Fruit fly (Drosophila melanogaster) whole organism, adult: ENCODE measurements around the gene Adk1.

Source experiments
- CG11617 ChIP-seq: fragments of 200-800 bp; sonication (Bioruptor generic); optimal IDR thresholded peaks from 2 replicates; lab custom pipeline; 2017; ENCODE audit warnings: mild to moderate bottlenecking, missing biosample characterization, missing genetic modification reagents, missing genetic modification characterization
- CG12768 ChIP-seq: fragments of 200-800 bp; sonication (Bioruptor generic); optimal IDR thresholded peaks from 2 replicates; lab custom pipeline; 2017; ENCODE audit warnings: missing biosample characterization, missing genetic modification characterization, mild to moderate bottlenecking, moderate library complexity, missing genetic modification reagents
- CG14711 ChIP-seq: fragments of 200-800 bp; sonication (Bioruptor generic); optimal IDR thresholded peaks from 2 replicates; lab custom pipeline; 2018; ENCODE audit warnings: missing biosample characterization, mild to moderate bottlenecking, missing genetic modification characterization, moderate library complexity
- CG1620 ChIP-seq: fragments of 200-800 bp; sonication (Bioruptor generic); optimal IDR thresholded peaks from 2 replicates; lab custom pipeline; 2016; ENCODE audit warnings: missing biosample characterization, missing genetic modification characterization
- CG33017 ChIP-seq: fragments of 200-800 bp; sonication (Bioruptor generic); optimal IDR thresholded peaks from 2 replicates; lab custom pipeline; 2018; ENCODE audit warnings: missing biosample characterization, mild to moderate bottlenecking, missing genetic modification characterization, moderate library complexity
- CG5204 ChIP-seq: fragments of 200-800 bp; sonication (Bioruptor generic); optimal IDR thresholded peaks from 2 replicates; lab custom pipeline; 2016; ENCODE audit warnings: missing biosample characterization, missing genetic modification characterization
- CG7045 ChIP-seq: fragments of 200-800 bp; sonication (Bioruptor generic); optimal IDR thresholded peaks from 2 replicates; lab custom pipeline; 2017; ENCODE audit warnings: missing biosample characterization, mild to moderate bottlenecking, missing genetic modification characterization
- CG7101 ChIP-seq: fragments of 200-800 bp; sonication (Bioruptor generic); optimal IDR thresholded peaks from 2 replicates; lab custom pipeline; 2018; ENCODE audit warnings: missing biosample characterization, mild to moderate bottlenecking, missing genetic modification characterization, moderate library complexity
- Clk ChIP-seq: fragments of 200-800 bp; sonication (Bioruptor generic); optimal IDR thresholded peaks from 2 replicates; lab custom pipeline; 2017; ENCODE audit warnings: missing biosample characterization, missing genetic modification characterization
- Crg-1 ChIP-seq: fragments of 200-800 bp; sonication (Bioruptor generic); optimal IDR thresholded peaks from 2 replicates; lab custom pipeline; 2016; ENCODE audit warnings: missing biosample characterization, missing genetic modification characterization
- Hr96 ChIP-seq: fragments of 200-800 bp; sonication (Bioruptor generic); optimal IDR thresholded peaks from 2 replicates; lab custom pipeline; 2016; ENCODE audit warnings: missing biosample characterization, missing genetic modification characterization
- Mnt ChIP-seq: fragments of 200-800 bp; sonication (Bioruptor generic); optimal IDR thresholded peaks from 2 replicates; lab custom pipeline; 2016; ENCODE audit warnings: missing biosample characterization, mild to moderate bottlenecking, missing genetic modification characterization
- bab1 ChIP-seq: fragments of 200-800 bp; sonication (Bioruptor generic); optimal IDR thresholded peaks from 3 replicates; lab custom pipeline; 2019; ENCODE audit warnings: missing biosample characterization, mild to moderate bottlenecking, missing genetic modification characterization, moderate library complexity
- cic ChIP-seq: fragments of 200-800 bp; sonication (Bioruptor generic); optimal IDR thresholded peaks from 2 replicates; lab custom pipeline; 2017; ENCODE audit warnings: missing biosample characterization, mild to moderate bottlenecking, missing genetic modification characterization, moderate library complexity
- cnc ChIP-seq, 2 experiments: fragments of >200 bp; optimal IDR thresholded peaks; 2 replicates each; lab custom pipeline; 2017
- kay ChIP-seq: fragments of 200-800 bp; sonication (Bioruptor generic); peaks from one replicate; lab custom pipeline; 2016; ENCODE audit warnings: missing biosample characterization, missing genetic modification characterization, borderline replicate concordance
- ovo ChIP-seq: fragments of 200-800 bp; sonication (Bioruptor generic); optimal IDR thresholded peaks from 2 replicates; lab custom pipeline; 2016; ENCODE audit warnings: missing biosample characterization, missing genetic modification characterization
- pad ChIP-seq: fragments of 200-800 bp; sonication (Bioruptor generic); optimal IDR thresholded peaks from 3 replicates; lab custom pipeline; 2017; ENCODE audit warnings: missing biosample characterization, missing genetic modification characterization, mild to moderate bottlenecking, moderate library complexity, missing genetic modification reagents
- tj ChIP-seq: fragments of 200-800 bp; sonication (Bioruptor generic); optimal IDR thresholded peaks from 3 replicates; lab custom pipeline; 2017; ENCODE audit warnings: missing biosample characterization, mild to moderate bottlenecking, missing genetic modification characterization, moderate library complexity
- toe ChIP-seq: fragments of 200-800 bp; sonication (Bioruptor generic); optimal IDR thresholded peaks from 2 replicates; lab custom pipeline; 2016; ENCODE audit warnings: missing biosample characterization, missing genetic modification characterization

Adk1 gene

DNA sequence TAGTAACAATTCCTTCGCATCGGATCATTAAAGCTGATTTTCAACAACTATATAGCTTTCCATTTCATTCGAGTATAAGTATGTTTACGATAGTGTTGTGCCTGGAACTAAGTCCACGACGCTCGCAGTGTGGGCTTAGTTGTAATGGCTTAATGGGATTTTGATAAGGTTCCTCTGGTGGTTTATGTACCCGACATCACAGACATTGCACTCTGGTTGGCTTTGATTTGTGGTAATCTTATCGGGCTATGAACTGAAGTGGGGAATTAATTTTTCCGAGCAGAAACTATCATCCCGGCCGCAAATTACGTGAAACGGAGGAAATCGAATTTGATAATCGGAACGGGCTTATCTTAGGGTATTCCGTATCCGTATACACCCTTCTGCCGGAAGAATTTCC, 13.8 kb downstream of the Adk1 start:
- TF ChIP-seq cic (GFP tag; lab: Kevin White, UChicago), result no peak
- TF ChIP-seq bab1 (GFP tag; lab: Kevin White, UChicago), result no peak
- no peak for TF ChIP-seq CG14711
- TF ChIP-seq CG5204 (GFP tag; lab: Kevin White, UChicago), result no peak
- TF ChIP-seq Clk (GFP tag; lab: Kevin White, UChicago), result no peak
- TF ChIP-seq Hr96, result no peak
- TF ChIP-seq CG1620 (GFP tag; lab: Kevin White, UChicago), result no peak
- TF ChIP-seq Mnt (GFP tag; lab: Kevin White, UChicago), result no peak
- TF ChIP-seq cnc (optimal IDR thresholded peaks at IDR 0.05; lab: Kevin White, UChicago), result no peak
- TF ChIP-seq CG33017 (tag; lab: Kevin White, UChicago), result no peak
- TF ChIP-seq CG12768 (GFP tag; lab: Kevin White, UChicago), result no peak
- TF ChIP-seq Crg-1 (GFP tag; lab: Kevin White, UChicago), result no peak
- no peak for TF ChIP-seq CG11617 (GFP tag; lab: Kevin White, UChicago)

DNA sequence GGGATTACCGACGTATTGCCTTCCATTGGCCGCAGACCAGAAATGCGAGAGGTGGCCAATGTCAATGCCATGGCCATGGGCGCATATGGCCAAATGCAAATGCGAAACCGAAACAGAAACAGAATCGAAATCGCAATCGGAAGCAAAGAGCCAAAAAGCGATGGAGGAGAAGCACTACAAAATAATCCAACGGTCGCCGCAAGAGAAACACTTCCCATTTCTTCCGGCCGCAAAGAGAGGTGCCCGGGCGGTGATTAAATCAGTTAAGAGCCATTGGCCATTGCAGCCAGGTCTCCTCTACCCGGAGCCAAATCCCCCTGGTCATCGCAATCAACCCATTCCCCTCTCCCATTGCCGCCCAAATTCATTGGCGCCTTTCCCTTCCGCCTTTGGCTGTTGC, 16.5 kb downstream of the Adk1 start, which contains the start of gene CG14742:
Gene CG14742 (plus strand): TSS at position 301 of the 400 bp plus-strand sequence.
- TF ChIP-seq bab1 (GFP tag; lab: Kevin White, UChicago) (no peak), CG11617 (GFP tag; lab: Kevin White, UChicago) (peak; percentile 20)

DNA sequence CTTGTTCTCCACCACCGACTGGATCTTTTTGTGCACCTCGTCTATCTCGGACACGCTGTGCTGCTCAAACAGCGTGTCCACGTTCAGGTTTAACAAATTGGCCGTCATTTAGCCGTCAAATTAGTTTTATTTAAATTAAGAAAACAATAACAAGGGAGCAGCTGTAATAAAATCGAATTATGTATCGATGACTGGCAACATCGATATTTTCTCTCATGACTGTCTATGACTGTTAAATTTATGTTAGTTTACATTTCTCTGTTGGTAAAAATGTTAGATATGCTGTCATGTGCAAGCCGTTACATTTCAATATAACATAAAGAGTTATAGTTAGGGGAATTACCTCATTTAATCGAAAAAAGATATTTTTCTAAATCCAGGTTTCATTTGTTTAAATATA, 21.8 kb downstream of the Adk1 start, which contains the start of gene Cog1:
Gene Cog1 (minus strand): TSS at position 190 of the 400 bp plus-strand sequence.
- TF ChIP-seq kay, result peak; percentile 71
- no peak for TF ChIP-seq Crg-1 (GFP tag; lab: Kevin White, UChicago)
- no peak for TF ChIP-seq CG11617 (GFP tag; lab: Kevin White, UChicago)

DNA sequence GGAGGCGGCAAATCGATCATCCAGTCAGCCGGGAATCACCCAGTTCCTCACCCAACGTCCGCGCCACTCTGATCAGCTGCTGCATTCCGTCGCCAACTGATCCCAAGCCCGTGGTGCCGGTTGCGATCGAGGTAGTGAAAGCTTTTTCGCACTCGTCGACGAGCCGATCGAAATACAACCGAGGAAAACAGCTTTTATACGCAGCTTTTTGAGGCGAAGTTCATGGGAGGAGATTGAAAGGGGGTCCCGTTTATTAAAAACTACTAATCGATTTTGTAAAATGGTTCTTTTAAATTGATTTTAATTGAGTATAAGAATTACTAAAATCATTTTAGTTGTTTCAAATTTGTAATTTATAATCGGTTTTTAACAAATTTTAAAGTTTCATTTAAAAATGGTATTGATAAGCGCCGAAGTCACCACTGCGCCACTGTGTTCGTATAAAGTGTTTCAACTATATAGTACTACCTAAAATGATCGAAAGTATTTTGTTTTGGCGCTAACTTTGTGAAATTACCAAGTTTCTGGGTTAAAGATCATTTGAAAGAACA, 23.7 kb downstream of the Adk1 start, which contains the start of gene CG4860:
Gene CG4860 (minus strand): TSS at position 99 of the 551 bp plus-strand sequence.
- peak; percentile 85 for TF ChIP-seq CG5204 (GFP tag; lab: Kevin White, UChicago)
- peak; percentile 86 for TF ChIP-seq CG11617 (GFP tag; lab: Kevin White, UChicago)
- TF ChIP-seq pad (GFP tag; lab: Kevin White, UChicago), result peak; percentile 75
- peak; percentile 94 for TF ChIP-seq CG7101
- TF ChIP-seq bab1 (GFP tag; lab: Kevin White, UChicago), result peak; percentile 90
- peak; percentile 87 for TF ChIP-seq CG14711
- TF ChIP-seq CG7045 (GFP tag; lab: Kevin White, UChicago), result peak; percentile 86
- peak; percentile 93 for TF ChIP-seq toe (GFP tag; lab: Kevin White, UChicago)
- TF ChIP-seq cic (GFP tag; lab: Kevin White, UChicago), result peak; percentile 34
- TF ChIP-seq kay, result peak; percentile 97
- no peak for TF ChIP-seq cnc (optimal IDR thresholded peaks at IDR 0.05; lab: Kevin White, UChicago)
- peak; percentile 83 for TF ChIP-seq Mnt (GFP tag; lab: Kevin White, UChicago)
- TF ChIP-seq Crg-1 (GFP tag; lab: Kevin White, UChicago), result peak; percentile 78
- peak; percentile 60 for TF ChIP-seq ovo (GFP tag; lab: Kevin White, UChicago)
- peak; percentile 54 for TF ChIP-seq tj (GFP tag; lab: Kevin White, UChicago)
- peak; percentile 93 for TF ChIP-seq CG33017 (tag; lab: Kevin White, UChicago)
- TF ChIP-seq CG12768 (GFP tag; lab: Kevin White, UChicago), result peak; percentile 86
- peak; percentile 83 for TF ChIP-seq CG1620 (GFP tag; lab: Kevin White, UChicago)
- peak; percentile 85 for TF ChIP-seq Hr96
- peak; percentile 75 for TF ChIP-seq Clk (GFP tag; lab: Kevin White, UChicago)

DNA sequence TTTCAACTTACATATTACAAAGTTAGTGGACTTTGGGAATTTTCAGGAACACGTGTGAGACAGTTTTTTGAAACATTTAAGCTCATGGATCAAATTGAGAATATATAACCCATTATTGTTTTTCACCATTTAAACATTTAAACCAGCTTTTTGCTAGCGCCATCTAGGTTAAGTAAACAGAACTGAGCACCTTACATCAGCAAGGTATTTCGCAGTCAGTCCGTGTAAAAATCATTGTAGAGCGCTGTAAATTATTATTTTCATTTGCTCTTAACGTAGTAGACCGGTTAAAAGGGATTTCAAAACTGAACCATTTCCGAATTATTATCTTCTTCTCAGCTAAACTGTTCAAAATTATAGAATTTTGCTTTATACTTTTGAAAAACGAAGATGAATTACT, 24.4 kb downstream of the Adk1 start, which contains the start of gene Rsbp15:
Gene Rsbp15 (plus strand): TSS at position 295 of the 400 bp plus-strand sequence.
- TF ChIP-seq Clk (GFP tag; lab: Kevin White, UChicago) (no peak), CG12768 (GFP tag; lab: Kevin White, UChicago) (no peak), Hr96 (no peak), cic (GFP tag; lab: Kevin White, UChicago) (no peak), kay (no peak), CG5204 (GFP tag; lab: Kevin White, UChicago) (no peak), tj (GFP tag; lab: Kevin White, UChicago) (no peak), CG7045 (GFP tag; lab: Kevin White, UChicago) (no peak), Mnt (GFP tag; lab: Kevin White, UChicago) (no peak), CG7101 (no peak), CG33017 (tag; lab: Kevin White, UChicago) (no peak), toe (GFP tag; lab: Kevin White, UChicago) (no peak), CG11617 (GFP tag; lab: Kevin White, UChicago) (no peak), cnc (optimal IDR thresholded peaks at IDR 0.05; lab: Kevin White, UChicago) (no peak), CG14711 (no peak)

DNA sequence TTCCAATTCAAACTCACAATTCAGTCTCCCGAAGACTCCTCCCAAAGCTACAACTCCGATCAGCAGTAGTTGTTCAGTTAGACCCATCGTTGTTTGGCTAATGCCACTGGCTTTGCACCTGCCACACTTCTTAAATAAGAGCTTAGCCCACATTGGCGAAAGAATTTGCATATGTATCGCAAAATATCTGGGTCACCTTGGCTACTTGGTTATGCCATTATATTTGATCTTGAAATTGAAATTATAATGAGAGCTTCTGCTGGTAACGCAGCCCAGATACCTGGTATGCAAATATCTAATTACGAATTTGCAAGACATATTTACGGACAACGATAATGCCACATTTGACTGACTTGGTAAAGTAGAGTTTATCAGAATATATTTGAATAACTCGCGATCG, 27.2 kb downstream of the Adk1 start, which contains the start of gene CG17404:
Gene CG17404 (minus strand): TSS at position 101 of the 400 bp plus-strand sequence.
- TF ChIP-seq CG12768 (GFP tag; lab: Kevin White, UChicago) (no peak), toe (GFP tag; lab: Kevin White, UChicago) (no peak), Mnt (GFP tag; lab: Kevin White, UChicago) (no peak), Hr96 (no peak), CG7045 (GFP tag; lab: Kevin White, UChicago) (no peak)
